Fruit fly (Drosophila melanogaster): Measurements from ENCODE around the gene Phf7.

Gene Phf7

dm6 chrX:20173464-20173995, 7.9 kb upstream of the Phf7 start, which contains the start of gene AnxB10 (continued):
- TF ChIP-seq Bdp1 (GFP tag; optimal IDR thresholded peaks at IDR 0.05) (peak; percentile 1), slbo (GFP tag; IDR thresholded peaks at IDR 0.05) (peak; percentile 54), ab (GFP tag; optimal IDR thresholded peaks at IDR 0.05) (no peak), Mad (GFP tag; optimal IDR thresholded peaks at IDR 0.05) (peak; percentile 33), CG12744 (GFP tag; optimal IDR thresholded peaks at IDR 0.05) (no peak), CG10979 (tag; optimal IDR thresholded peaks at IDR 0.05) (peak; percentile 61), gro (GFP tag; optimal IDR thresholded peaks at IDR 0.05) (no peak), Pdp1 (GFP tag; optimal IDR thresholded peaks at IDR 0.05) (peak; percentile 37 to 58), Max (GFP tag; optimal IDR thresholded peaks at IDR 0.05) (peak; percentile 54), D19B (GFP tag; optimal IDR thresholded peaks at IDR 0.05) (peak; percentile 22), ind (GFP tag; optimal IDR thresholded peaks at IDR 0.05) (peak; percentile 73), CG6272 (GFP tag; IDR thresholded peaks at IDR 0.05) (no peak), Dref (GFP tag; IDR thresholded peaks at IDR 0.05) (no peak), eve (GFP tag; optimal IDR thresholded peaks at IDR 0.05) (no peak), lilli (GFP tag; optimal IDR thresholded peaks at IDR 0.05) (peak; percentile 28), CG10209 (GFP tag; optimal IDR thresholded peaks at IDR 0.05) (peak; percentile 53), Dll (GFP tag; IDR thresholded peaks at IDR 0.05; ENCODE audit: partially characterized antibody) (no peak), CG1529 (GFP tag; optimal IDR thresholded peaks at IDR 0.05) (peak; percentile 35), otp (GFP tag; IDR thresholded peaks at IDR 0.05) (no peak), CG11247 (GFP tag; IDR thresholded peaks at IDR 0.05) (no peak), bcd (GFP tag; optimal IDR thresholded peaks at IDR 0.05) (peak; percentile 75), jumu (GFP tag; optimal IDR thresholded peaks at IDR 0.05) (peak; percentile 11), zfh1 (GFP tag; IDR thresholded peaks at IDR 0.05) (0 out of 3 replicates have a peak, but pooled peaks have one; percentile 8), knrl (GFP tag; IDR thresholded peaks at IDR 0.05; ENCODE audit: partially characterized antibody) (no peak), Oaz (GFP tag; IDR thresholded peaks at IDR 0.05) (no peak), lab (GFP tag; optimal IDR thresholded peaks at IDR 0.05) (peak; percentile 76), Nf-YA (GFP tag; IDR thresholded peaks at IDR 0.05) (no peak), CG7271 (tag; optimal IDR thresholded peaks at IDR 0.05) (no peak), Hey (tag; optimal IDR thresholded peaks at IDR 0.05) (no peak), Stat92E (GFP tag; optimal IDR thresholded peaks at IDR 0.05) (no peak), sens-2 (GFP tag; IDR thresholded peaks at IDR 0.05) (no peak), C15 (GFP tag; IDR thresholded peaks at IDR 0.05) (no peak), Dip2 (GFP tag; IDR thresholded peaks at IDR 0.05) (no peak), pan (optimal IDR thresholded peaks at IDR 0.05) (no peak), pan (GFP tag; optimal IDR thresholded peaks at IDR 0.05 in 1 of 2, IDR thresholded peaks at IDR 0.05 in 1 of 2) (peak in 1 of 2 experiments; percentile 66), psq (GFP tag; optimal IDR thresholded peaks at IDR 0.05) (no peak), unpg (GFP tag; optimal IDR thresholded peaks at IDR 0.05) (peak; percentile 29), tap (tag; optimal IDR thresholded peaks at IDR 0.05) (peak; percentile 36), ewg (GFP tag; optimal IDR thresholded peaks at IDR 0.05) (peak; percentile 31), grau (tag; optimal IDR thresholded peaks at IDR 0.05) (peak; percentile 49), kay (GFP tag; optimal IDR thresholded peaks at IDR 0.05) (no peak), pfk (GFP tag; optimal IDR thresholded peaks at IDR 0.05) (no peak), Bgb (GFP tag; IDR thresholded peaks at IDR 0.05; ENCODE audit: partially characterized antibody) (no peak), CG31224 (GFP tag; IDR thresholded peaks at IDR 0.05) (0 out of 2 replicates have a peak, but pooled peaks have one; percentile 25), ap (GFP tag; IDR thresholded peaks at IDR 0.05) (no peak), grn (GFP tag; optimal IDR thresholded peaks at IDR 0.05) (no peak), HLH3B (GFP tag; IDR thresholded peaks at IDR 0.05) (peak; percentile 56; the same call in 1 of the 2 replicates), Lpt (GFP tag; optimal IDR thresholded peaks at IDR 0.05) (no peak), CG30431 (GFP tag; optimal IDR thresholded peaks at IDR 0.05) (no peak), MBD-R2 (GFP tag; IDR thresholded peaks at IDR 0.05) (peak; percentile 21; the same call in 1 of the 2 replicates), CG9817 (tag; optimal IDR thresholded peaks at IDR 0.05) (no peak)
